Worm (Caenorhabditis elegans): ENCODE results near the gene ensh-1.

ce11 chrX:8892808-8893207 is 12.4 kb upstream of the ensh-1 start, which contains the start of gene C13E3.1:
- TF ChIP-seq him-1 (tag; optimal IDR thresholded peaks at IDR 0.05) (no peak), dao-5 (tag; optimal IDR thresholded peaks at IDR 0.05) (no peak), W03F9.2 (tag; optimal IDR thresholded peaks at IDR 0.05) (no peak)

Measured in whole organism, L4/young adult.